Worm (Caenorhabditis elegans): Measurements from ENCODE around the gene C05C10.8.

DNA sequence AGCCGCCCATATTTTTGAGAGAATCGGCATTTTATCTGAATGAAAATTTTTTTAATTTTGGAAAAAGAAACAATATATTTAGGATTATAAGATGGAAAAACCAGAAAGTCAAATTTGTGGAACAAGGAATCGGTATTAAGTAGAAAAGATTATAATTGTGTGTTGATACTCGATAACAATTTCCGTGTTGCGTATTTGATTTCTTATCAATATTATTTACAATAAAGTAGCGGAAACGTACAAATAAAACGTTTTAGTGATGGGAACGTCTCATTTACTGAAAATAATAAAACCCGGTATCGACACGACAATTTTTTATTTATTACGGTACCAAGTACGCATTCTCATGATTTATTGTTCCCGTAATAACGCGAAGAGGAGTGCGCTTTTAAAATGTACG is 19.1 kb upstream of the C05C10.8 start, which contains the start of gene C05C10.3:
- TF ChIP-seq nfya-1 (tag; optimal IDR thresholded peaks at IDR 0.05; ENCODE audit: borderline replicate concordance, insufficient read depth) = no peak
- no peak for TF ChIP-seq egrh-3 (GFP tag; IDR thresholded peaks at IDR 0.05)
- no peak for TF ChIP-seq F57C9.4 (tag; optimal IDR thresholded peaks at IDR 0.05)
- no peak for TF ChIP-seq nfyb-1 (GFP tag; IDR thresholded peaks at IDR 0.05)
- no peak for TF ChIP-seq let-526 (GFP tag; IDR thresholded peaks at IDR 0.05)
- no peak for TF ChIP-seq ztf-26 (tag; optimal IDR thresholded peaks at IDR 0.05)
- no peak for TF ChIP-seq ztf-18 (tag; optimal IDR thresholded peaks at IDR 0.05)
- TF ChIP-seq unc-62 (GFP tag; optimal IDR thresholded peaks at IDR 0.05) = no peak
- TF ChIP-seq pha-4 (tag; optimal IDR thresholded peaks at IDR 0.05) = no peak
- TF ChIP-seq egl-44 (GFP tag; IDR thresholded peaks at IDR 0.05) = no peak
- no peak for TF ChIP-seq hmg-20 (GFP tag; IDR thresholded peaks at IDR 0.05)
- TF ChIP-seq T26A5.8 (tag; optimal IDR thresholded peaks at IDR 0.05) = no peak
